Worm (Caenorhabditis elegans) whole organism, midembryonic: ENCODE data around the gene T19D2.3.

Experiments used
- med-1 ChIP-seq: sonication (generic microtip); optimal IDR thresholded peaks from 2 replicates; lab custom pipeline; 2017; ENCODE audit warnings: missing genetic modification characterization, mild to moderate bottlenecking, missing compliant biosample characterization, antibody characterized with exemption, missing genetic modification reagents; ENCODE audit not compliant: insufficient read depth
- tab-1 ChIP-seq: fragments of 200-800 bp; sonication (Bioruptor generic); IDR thresholded peaks from 2 replicates; pipeline ENCODE4 v1.3.6; 2022; ENCODE audit warnings: missing genetic modification characterization, missing compliant biosample characterization
- ztf-23 ChIP-seq: fragments of 200-800 bp; sonication (Bioruptor generic); IDR thresholded peaks from 2 replicates; pipeline ENCODE4 v1.3.6; 2022; ENCODE audit warnings: missing genetic modification reagents, missing genetic modification characterization, missing compliant biosample characterization

DNA sequence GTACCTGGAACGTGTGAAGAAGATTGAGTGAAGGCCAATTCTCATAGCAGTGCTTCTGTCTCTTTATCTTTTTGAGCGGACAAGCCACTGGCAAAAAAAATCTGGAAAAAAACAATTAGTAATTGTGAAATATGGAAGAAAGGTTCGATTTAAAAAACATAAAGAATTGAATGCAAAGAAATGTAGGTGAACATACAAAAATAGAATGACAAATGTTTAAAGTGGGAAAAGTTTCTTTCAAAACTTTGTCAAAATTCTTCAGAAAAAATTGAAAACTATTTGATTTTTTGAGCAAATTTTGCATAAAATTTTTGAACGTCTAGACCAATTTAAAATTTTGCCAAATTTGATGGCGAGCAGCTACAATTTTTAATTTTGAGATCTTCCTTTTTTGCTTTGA, 4.2 kb downstream of the T19D2.3 start, which contains the start of gene ptp-4A2:
- no peak for TF ChIP-seq ztf-23 (GFP tag; lab: Robert Waterston, UW)
- TF ChIP-seq med-1: no peak
- TF ChIP-seq tab-1 (GFP tag; lab: Robert Waterston, UW): no peak
